Fruit fly (Drosophila melanogaster) whole organism, wandering third instar larva: ENCODE results near the gene Yp1.
A peak's percentile ranks its signal among the peaks of the same experiment; 100 is the strongest.

Source experiments
- Abd-B ChIP-seq: fragments of >200 bp; optimal IDR thresholded peaks from 2 replicates; lab custom pipeline; 2017; ENCODE audit warnings: missing biosample characterization, missing genetic modification characterization
- CrebA ChIP-seq: fragments of 200-800 bp; sonication (Bioruptor generic); optimal IDR thresholded peaks from 2 replicates; lab custom pipeline; 2016; ENCODE audit warnings: missing biosample characterization, mild to moderate bottlenecking, missing genetic modification characterization, borderline replicate concordance
- Dfd ChIP-seq: fragments of >200 bp; optimal IDR thresholded peaks from 2 replicates; lab custom pipeline; 2017; ENCODE audit warnings: missing biosample characterization, missing genetic modification characterization
- OdsH ChIP-seq: fragments of 200-800 bp; sonication (Bioruptor generic); optimal IDR thresholded peaks from 2 replicates; lab custom pipeline; 2016; ENCODE audit warnings: missing biosample characterization, mild to moderate bottlenecking, missing genetic modification characterization
- Vsx2 ChIP-seq: fragments of 200-300, 225-300 bp; sonication (Bioruptor generic); optimal IDR thresholded peaks from 2 replicates; lab custom pipeline; 2018; ENCODE audit warnings: missing biosample characterization, missing genetic modification characterization; ENCODE audit not compliant: partially characterized antibody
- br ChIP-seq: fragments of 200-800 bp; sonication (Bioruptor generic); optimal IDR thresholded peaks from 2 replicates; lab custom pipeline; 2016; ENCODE audit warnings: missing biosample characterization, missing genetic modification characterization
- dl ChIP-seq, 2 experiments: fragments of 175-275, 200-275 bp in 1 of 2; fragments of 200-275 bp in 1 of 2; sonication (Bioruptor generic); optimal IDR thresholded peaks; lab custom pipeline; 2018; ENCODE audit warnings: mild to moderate bottlenecking in 2 of 2, missing biosample characterization in 2 of 2, missing genetic modification characterization in 2 of 2, moderate library complexity in 2 of 2; ENCODE audit not compliant: partially characterized antibody in 2 of 2, insufficient read depth in 1 of 2
- ey ChIP-seq: fragments of 200-800 bp; sonication (Bioruptor generic); optimal IDR thresholded peaks from 2 replicates; lab custom pipeline; 2016; ENCODE audit warnings: missing biosample characterization, missing genetic modification characterization
- lola ChIP-seq: fragments of >200 bp; optimal IDR thresholded peaks from 2 replicates; lab custom pipeline; 2017; ENCODE audit warnings: missing biosample characterization, missing genetic modification characterization
- pan ChIP-seq: fragments of >200 bp; optimal IDR thresholded peaks from 2 replicates; lab custom pipeline; 2017
- psq ChIP-seq: fragments of 200-800 bp; sonication (Bioruptor generic); optimal IDR thresholded peaks from 3 replicates; lab custom pipeline; 2017; ENCODE audit warnings: missing biosample characterization, mild to moderate bottlenecking, missing genetic modification characterization, moderate library complexity
- sv ChIP-seq: fragments of 200-800 bp; sonication (Bioruptor generic); optimal IDR thresholded peaks from 3 replicates; lab custom pipeline; 2016; ENCODE audit warnings: missing biosample characterization, missing genetic modification characterization
- usp ChIP-seq: fragments of >200 bp; optimal IDR thresholded peaks from 2 replicates; lab custom pipeline; 2017; ENCODE audit warnings: missing biosample characterization, missing genetic modification characterization

dm6 chrX:10067528-10067927, 13.9 kb downstream of the Yp1 start:
- TF ChIP-seq CrebA (GFP tag; lab: Kevin White, UChicago) (no peak), psq (peak; percentile 39), br (GFP tag; lab: Kevin White, UChicago) (peak; percentile 48), Abd-B (no peak), lola (GFP tag; lab: Kevin White, UChicago) (no peak), Vsx2 (GFP tag; lab: Kevin White, UChicago) (no peak), sv (GFP tag; lab: Kevin White, UChicago) (no peak), ey (GFP tag; lab: Kevin White, UChicago) (peak; percentile 68), OdsH (GFP tag; lab: Kevin White, UChicago) (peak; percentile 49), Dfd (GFP tag; lab: Kevin White, UChicago) (no peak), usp (GFP tag; lab: Kevin White, UChicago) (no peak), dl (GFP tag; optimal IDR thresholded peaks at IDR 0.05; lab: Kevin White, UChicago; ENCODE audit: insufficient read depth in 1 of 2, partially characterized antibody in 2 of 2) (no peak), pan (lab: Kevin White, UChicago) (no peak)
